Fruit fly (Drosophila melanogaster): ENCODE measurements around the gene CG43219.

The CG43219 gene

DNA sequence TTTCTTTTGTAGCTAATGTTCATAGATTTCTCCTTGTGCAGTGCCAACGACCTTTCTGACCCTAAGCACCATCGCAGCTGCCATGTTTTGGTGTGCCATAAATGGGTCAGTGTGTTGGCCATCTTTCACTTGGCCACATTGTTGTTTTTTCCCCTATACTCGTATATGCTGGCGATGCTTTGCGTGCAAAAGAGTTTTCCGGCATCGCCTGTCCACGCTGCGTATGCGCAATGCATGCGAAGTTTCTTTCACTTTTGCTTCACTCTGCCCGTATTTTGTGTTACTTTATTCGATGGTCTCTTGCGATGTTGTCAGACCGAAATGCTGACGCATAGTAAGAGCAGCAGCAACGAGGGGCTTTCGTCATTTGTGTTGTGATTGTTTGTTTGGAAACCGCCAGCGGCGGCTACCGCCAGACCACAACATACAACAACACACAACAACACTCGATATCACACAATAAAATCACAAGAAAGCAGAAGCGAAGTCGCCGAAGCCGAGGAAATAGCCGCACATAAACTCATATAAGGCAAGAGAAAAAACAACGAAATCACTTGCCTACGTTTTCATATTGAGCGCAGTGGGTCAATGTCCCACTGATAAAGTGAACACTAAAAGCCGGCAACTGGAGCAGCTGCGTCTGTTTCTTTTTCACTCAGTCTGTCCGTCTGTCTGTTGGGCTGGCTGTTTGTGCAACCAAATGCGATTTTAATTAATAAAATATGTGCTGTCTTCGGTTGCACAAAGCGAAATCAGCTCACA lies 41.4 kb downstream of the CG43219 start (continued):
- TF ChIP-seq amos (GFP tag; IDR thresholded peaks at IDR 0.05; ENCODE audit: partially characterized antibody) (no peak), CG8478 (optimal IDR thresholded peaks at IDR 0.05) (no peak), CG16779 (GFP tag; IDR thresholded peaks at IDR 0.05) (no peak), CG1602 (GFP tag; optimal IDR thresholded peaks at IDR 0.05) (no peak), Pdp1 (GFP tag; optimal IDR thresholded peaks at IDR 0.05) (peak in 1 of 2 experiments; percentile 39), Lpt (GFP tag; optimal IDR thresholded peaks at IDR 0.05) (no peak), jumu (GFP tag; optimal IDR thresholded peaks at IDR 0.05) (no peak), wor (GFP tag; IDR thresholded peaks at IDR 0.05) (no peak), Eip74EF (GFP tag; optimal IDR thresholded peaks at IDR 0.05) (peak in 1 of 2 experiments; percentile 55), repo (GFP tag; optimal IDR thresholded peaks at IDR 0.05) (no peak), tna (GFP tag; IDR thresholded peaks at IDR 0.05; ENCODE audit: partially characterized antibody) (no peak), pros (GFP tag; optimal IDR thresholded peaks at IDR 0.05) (peak; percentile 61), sens-2 (GFP tag; IDR thresholded peaks at IDR 0.05) (0 out of 2 replicates have a peak, but pooled peaks have one; percentile 23), CG2116 (GFP tag; optimal IDR thresholded peaks at IDR 0.05) (no peak), Rx (GFP tag; IDR thresholded peaks at IDR 0.05) (no peak), nerfin-1 (tag; optimal IDR thresholded peaks at IDR 0.05) (no peak), tap (tag; optimal IDR thresholded peaks at IDR 0.05) (no peak), run (tag; optimal IDR thresholded peaks at IDR 0.05) (peak; percentile 61), Hand (GFP tag; optimal IDR thresholded peaks at IDR 0.05) (no peak), Atf3 (GFP tag; optimal IDR thresholded peaks at IDR 0.05) (no peak), CG17328 (GFP tag; IDR thresholded peaks at IDR 0.05) (no peak), CG7928 (GFP tag; optimal IDR thresholded peaks at IDR 0.05) (no peak), zfh1 (GFP tag; IDR thresholded peaks at IDR 0.05) (0 out of 3 replicates have a peak, but pooled peaks have one; percentile 11), pfk (GFP tag; optimal IDR thresholded peaks at IDR 0.05) (no peak), CG6791 (GFP tag; IDR thresholded peaks at IDR 0.05; ENCODE audit: partially characterized antibody) (no peak), ham (GFP tag; IDR thresholded peaks at IDR 0.05) (no peak), HmgD (GFP tag; optimal IDR thresholded peaks at IDR 0.05) (no peak), CG8765 (GFP tag; IDR thresholded peaks at IDR 0.05) (no peak), CG13123 (GFP tag; optimal IDR thresholded peaks at IDR 0.05) (no peak), danr (GFP tag; IDR thresholded peaks at IDR 0.05) (no peak), pzg (GFP tag; optimal IDR thresholded peaks at IDR 0.05) (no peak), Gug (GFP tag; IDR thresholded peaks at IDR 0.05) (no peak), prd (optimal IDR thresholded peaks at IDR 0.05) (no peak), prd (GFP tag; IDR thresholded peaks at IDR 0.05) (no peak), CG17186 (GFP tag; optimal IDR thresholded peaks at IDR 0.05) (no peak), seq (GFP tag; IDR thresholded peaks at IDR 0.05) (0 out of 2 replicates have a peak, but pooled peaks have one; percentile 18), CG4360 (GFP tag; IDR thresholded peaks at IDR 0.05) (peak; percentile 39; the same call in 1 of the 2 replicates), Atf-2 (GFP tag; optimal IDR thresholded peaks at IDR 0.05) (no peak), CG9876 (GFP tag; optimal IDR thresholded peaks at IDR 0.05) (no peak), en (GFP tag; optimal IDR thresholded peaks at IDR 0.05) (no peak), chinmo (GFP tag; IDR thresholded peaks at IDR 0.05; ENCODE audit: partially characterized antibody) (peak; percentile 63; the same call in 1 of the 4 replicates), kah (GFP tag; optimal IDR thresholded peaks at IDR 0.05) (no peak), Sry-β (GFP tag; optimal IDR thresholded peaks at IDR 0.05) (no peak), mirr (GFP tag; optimal IDR thresholded peaks at IDR 0.05) (no peak), CG7786 (GFP tag; optimal IDR thresholded peaks at IDR 0.05) (no peak), ci (GFP tag; IDR thresholded peaks at IDR 0.05) (peak; percentile 57; the same call in 1 of the 3 replicates), CG15696 (tag; optimal IDR thresholded peaks at IDR 0.05) (no peak), Dbx (GFP tag; IDR thresholded peaks at IDR 0.05) (no peak), Aef1 (GFP tag; IDR thresholded peaks at IDR 0.05) (no peak), gfzf (GFP tag; optimal IDR thresholded peaks at IDR 0.05) (no peak)

All from whole organism, embryonic.